Worm (Caenorhabditis elegans): ENCODE results near the gene pqn-75.

pqn-75 gene

ce11 chrIV:4099773-4100172, 27.6 kb downstream of the pqn-75 start:
- no peak for TF ChIP-seq ets-4 (GFP tag; optimal IDR thresholded peaks at IDR 0.05)
- no peak for TF ChIP-seq ceh-79 (tag; optimal IDR thresholded peaks at IDR 0.05)
- no peak for TF ChIP-seq ceh-40 (GFP tag; IDR thresholded peaks at IDR 0.05)
- no peak for TF ChIP-seq aptf-3 (GFP tag; IDR thresholded peaks at IDR 0.05)
- no peak for TF ChIP-seq repo-1 (tag; optimal IDR thresholded peaks at IDR 0.05)
- TF ChIP-seq him-1 (tag; optimal IDR thresholded peaks at IDR 0.05) = no peak
- no peak for TF ChIP-seq ceh-58 (GFP tag; IDR thresholded peaks at IDR 0.05)
- no peak for TF ChIP-seq madf-10 (tag; optimal IDR thresholded peaks at IDR 0.05)
- TF ChIP-seq B0019.2 (GFP tag; conservative IDR thresholded peaks at IDR 0.05) = no peak
- no peak for TF ChIP-seq ztf-6 (GFP tag; IDR thresholded peaks at IDR 0.05)
- no peak for TF ChIP-seq dox-1 (GFP tag; IDR thresholded peaks at IDR 0.05)
- no peak for TF ChIP-seq rec-8 (tag; optimal IDR thresholded peaks at IDR 0.05)
- no peak for TF ChIP-seq ceh-91 (GFP tag; IDR thresholded peaks at IDR 0.05)
- no peak for TF ChIP-seq rpc-1 (optimal IDR thresholded peaks at IDR 0.05)
- TF ChIP-seq rpc-1 (tag; optimal IDR thresholded peaks at IDR 0.05) = no peak
- no peak for TF ChIP-seq egl-18 (GFP tag; IDR thresholded peaks at IDR 0.05)
- TF ChIP-seq lin-26 (GFP tag; IDR thresholded peaks at IDR 0.05) = no peak
- TF ChIP-seq sptf-2 (GFP tag; optimal IDR thresholded peaks at IDR 0.05) = no peak
- TF ChIP-seq madf-3 (GFP tag; IDR thresholded peaks at IDR 0.05) = no peak
- no peak for TF ChIP-seq attf-3 (GFP tag; conservative IDR thresholded peaks at IDR 0.05)

DNA sequence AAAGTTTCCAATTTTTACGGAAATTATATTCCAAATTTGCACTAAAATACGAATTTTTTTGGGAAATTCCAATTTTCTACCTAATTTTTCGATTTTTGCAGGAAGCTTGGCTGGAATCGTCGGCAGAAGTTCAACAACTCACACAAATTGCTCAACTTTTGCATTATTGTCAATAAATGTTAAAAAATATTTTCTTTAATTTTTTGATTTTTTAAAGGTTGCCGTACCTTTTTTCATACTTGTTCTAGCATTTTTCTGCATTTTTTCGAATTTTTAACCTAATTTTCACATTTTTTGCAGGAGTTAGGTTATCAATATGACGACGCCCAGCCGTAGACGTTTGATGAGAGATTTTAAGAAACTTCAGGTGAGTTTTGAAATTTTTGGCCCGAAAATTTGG, 30.6 kb downstream of the pqn-75 start, which contains the start of gene ubc-1:
ubc-1 (plus strand) TSS at position 301 of the 400 bp plus-strand sequence.
- no peak for TF ChIP-seq somi-1 (GFP tag; optimal IDR thresholded peaks at IDR 0.05)
- TF ChIP-seq pbrm-1 (GFP tag; IDR thresholded peaks at IDR 0.05) = no peak
- TF ChIP-seq Y56A3A.18 (GFP tag; IDR thresholded peaks at IDR 0.05) = no peak
- TF ChIP-seq ztf-22 (GFP tag; optimal IDR thresholded peaks at IDR 0.05) = no peak
- TF ChIP-seq snpc-4 (GFP tag; optimal IDR thresholded peaks at IDR 0.05) = no peak
- no peak for TF ChIP-seq snpc-4 (tag; optimal IDR thresholded peaks at IDR 0.05)
- TF ChIP-seq madf-3 (GFP tag; IDR thresholded peaks at IDR 0.05) = no peak
- TF ChIP-seq F33H1.4 (GFP tag; IDR thresholded peaks at IDR 0.05) = no peak
- no peak for TF ChIP-seq sptf-2 (GFP tag; optimal IDR thresholded peaks at IDR 0.05)
- TF ChIP-seq repo-1 (tag; optimal IDR thresholded peaks at IDR 0.05) = no peak
- TF ChIP-seq lag-1 (GFP tag; IDR thresholded peaks at IDR 0.05) = no peak
- TF ChIP-seq F49E8.2 (tag; optimal IDR thresholded peaks at IDR 0.05; ENCODE audit: insufficient read depth) = no peak
- TF ChIP-seq attf-3 (GFP tag; conservative IDR thresholded peaks at IDR 0.05) = no peak
- TF ChIP-seq nhr-90 (tag; optimal IDR thresholded peaks at IDR 0.05) = no peak
- no peak for TF ChIP-seq madf-8 (GFP tag; conservative IDR thresholded peaks at IDR 0.05)
- no peak for TF ChIP-seq unc-62 (GFP tag; optimal IDR thresholded peaks at IDR 0.05)
- no peak for TF ChIP-seq F57C9.4 (tag; optimal IDR thresholded peaks at IDR 0.05)
- TF ChIP-seq nfyb-1 (GFP tag; IDR thresholded peaks at IDR 0.05) = no peak
- TF ChIP-seq nhr-120 (GFP tag; IDR thresholded peaks at IDR 0.05) = no peak
- TF ChIP-seq ztf-28 (GFP tag; IDR thresholded peaks at IDR 0.05) = no peak
- no peak for TF ChIP-seq F10E7.11 (tag; optimal IDR thresholded peaks at IDR 0.05)

DNA sequence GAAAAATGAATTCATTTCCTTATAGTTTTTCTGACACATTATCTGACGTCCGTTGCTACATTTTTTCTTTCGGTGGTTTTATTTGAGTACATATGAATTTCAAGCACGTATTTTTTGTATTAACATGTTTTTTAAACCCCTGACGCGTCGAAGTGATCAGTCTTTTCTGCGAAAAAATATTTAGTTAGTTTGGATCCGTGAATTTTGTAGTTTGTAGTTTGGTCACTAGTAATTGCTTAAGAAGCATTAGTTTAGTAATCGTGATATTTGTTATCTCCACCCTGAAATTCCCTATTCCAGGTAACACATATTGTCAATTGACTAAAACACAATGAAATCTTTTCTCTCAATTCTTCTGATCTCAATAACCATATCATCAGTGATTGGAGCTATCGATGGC, 36.6 kb downstream of the pqn-75 start, which contains the start of gene C35B1.7:
C35B1.7 (plus strand) TSS at position 301 of the 400 bp plus-strand sequence.
- no peak for TF ChIP-seq hrde-1 (tag; optimal IDR thresholded peaks at IDR 0.05; ENCODE audit: borderline replicate concordance)
- TF ChIP-seq attf-3 (GFP tag; conservative IDR thresholded peaks at IDR 0.05) = no peak
- no peak for TF ChIP-seq zfh-2 (GFP tag; conservative IDR thresholded peaks at IDR 0.05)
- TF ChIP-seq Y53F4B.3 (GFP tag; IDR thresholded peaks at IDR 0.05) = no peak
- TF ChIP-seq die-1 (tag; optimal IDR thresholded peaks at IDR 0.05) = no peak
- no peak for TF ChIP-seq gei-17 (GFP tag; optimal IDR thresholded peaks at IDR 0.05)
- TF ChIP-seq mel-28 (tag; optimal IDR thresholded peaks at IDR 0.05; ENCODE audit: borderline replicate concordance) = no peak
- TF ChIP-seq let-526 (GFP tag; IDR thresholded peaks at IDR 0.05) = no peak
- TF ChIP-seq him-1 (tag; optimal IDR thresholded peaks at IDR 0.05) = no peak

Measured in whole organism, young adult.